Worm (Caenorhabditis elegans) whole organism, L3 larva: ENCODE data around the gene vab-1.

Experiments
- ama-1 ChIP-seq: fragments of 150-350 bp; optimal IDR thresholded peaks from 2 replicates; lab custom pipeline; 2018
- ceh-16 ChIP-seq: sonication (generic microtip); optimal IDR thresholded peaks from 2 replicates; lab custom pipeline; 2017; ENCODE audit warnings: missing biosample characterization, missing genetic modification characterization
- fos-1 ChIP-seq: fragments of 150-350 bp; optimal IDR thresholded peaks from 2 replicates; lab custom pipeline; 2014; ENCODE audit warnings: missing biosample characterization, missing genetic modification characterization
- lin-15B ChIP-seq: fragments of 150-350 bp; optimal IDR thresholded peaks from 2 replicates; lab custom pipeline; 2014; ENCODE audit warnings: missing biosample characterization, missing genetic modification characterization
- nfya-1 ChIP-seq: sonication (generic microtip); optimal IDR thresholded peaks from 2 replicates; lab custom pipeline; 2017; ENCODE audit warnings: missing genetic modification characterization, mild to moderate bottlenecking, missing compliant biosample characterization, antibody characterized with exemption, moderate library complexity; ENCODE audit not compliant: insufficient read depth
- nhr-28 ChIP-seq: fragments of 150-350 bp; optimal IDR thresholded peaks from 2 replicates; lab custom pipeline; 2014; ENCODE audit warnings: missing biosample characterization, missing genetic modification characterization
- nhr-67 ChIP-seq: fragments of 150-350 bp; optimal IDR thresholded peaks from 2 replicates; lab custom pipeline; 2014; ENCODE audit warnings: missing biosample characterization, missing genetic modification characterization
- nhr-77 ChIP-seq: fragments of 150-350 bp; optimal IDR thresholded peaks from 2 replicates; lab custom pipeline; 2014; ENCODE audit warnings: missing biosample characterization, missing genetic modification characterization
- pha-4 ChIP-seq: fragments of 150-350 bp; optimal IDR thresholded peaks from 2 replicates; lab custom pipeline; 2014; ENCODE audit warnings: missing biosample characterization, missing genetic modification reagents, missing genetic modification characterization
- snpc-4 ChIP-seq: fragments of 150-350 bp; optimal IDR thresholded peaks from 2 replicates; lab custom pipeline; 2014; ENCODE audit warnings: missing biosample characterization, missing genetic modification characterization
- unc-39 ChIP-seq: sonication (generic microtip); optimal IDR thresholded peaks from 4 replicates; lab custom pipeline; 2017; ENCODE audit warnings: missing biosample characterization, missing genetic modification characterization
- zag-1 ChIP-seq: fragments of 150-350 bp; optimal IDR thresholded peaks from 2 replicates; lab custom pipeline; 2014; ENCODE audit warnings: missing biosample characterization, missing genetic modification characterization
- ztf-11 ChIP-seq: fragments of 150-350 bp; optimal IDR thresholded peaks from 2 replicates; lab custom pipeline; 2014; ENCODE audit warnings: missing biosample characterization, missing genetic modification characterization

DNA sequence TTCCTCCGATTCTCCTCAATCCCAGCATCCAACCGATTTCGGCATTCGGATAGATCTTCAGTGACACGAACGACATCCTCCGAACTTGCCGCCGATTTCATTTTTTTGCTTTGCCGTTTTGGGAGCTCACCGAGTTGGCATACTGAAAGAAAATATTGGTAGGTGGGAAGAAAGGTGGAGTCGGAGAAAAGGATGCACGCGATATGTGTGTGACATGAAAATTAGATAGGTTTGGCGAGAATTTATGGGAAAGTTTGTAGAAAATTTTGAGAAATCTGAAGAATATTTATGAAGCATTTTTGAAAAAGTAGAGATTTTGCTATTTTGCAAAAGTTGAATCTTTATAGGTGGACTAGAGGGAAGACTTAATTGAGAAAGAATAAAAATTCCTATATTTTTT is 66.4 kb downstream of the vab-1 start, which contains the start of gene che-10:
- TF ChIP-seq fos-1 = no peak
- no peak for TF ChIP-seq ztf-11 (tag; lab: Kevin White, UChicago)
- no peak for TF ChIP-seq ama-1 (lab: Kevin White, UChicago)
- no peak for TF ChIP-seq unc-39 (tag; lab: Kevin White, UChicago)
- TF ChIP-seq pha-4 (tag; lab: Kevin White, UChicago) = no peak
- TF ChIP-seq nfya-1 = no peak
- TF ChIP-seq ceh-16 = no peak
- TF ChIP-seq nhr-67 (tag; lab: Kevin White, UChicago) = no peak
- TF ChIP-seq nhr-77 (tag; lab: Kevin White, UChicago) = no peak
- TF ChIP-seq zag-1 (tag; lab: Kevin White, UChicago) = no peak
- TF ChIP-seq nhr-28 (tag; lab: Kevin White, UChicago) = no peak
- TF ChIP-seq lin-15B = no peak
- no peak for TF ChIP-seq snpc-4 (tag; lab: Kevin White, UChicago)
